Fruit fly (Drosophila melanogaster): Measurements from ENCODE around the gene QIL1.

dm6 chr3L:17491646-17492045 lies 25.9 kb downstream of the QIL1 start:
- no peak for TF ChIP-seq psq (GFP tag; optimal IDR thresholded peaks at IDR 0.05)
- TF ChIP-seq sv (GFP tag; optimal IDR thresholded peaks at IDR 0.05): no peak
- TF ChIP-seq Hr83 (GFP tag; optimal IDR thresholded peaks at IDR 0.05; ENCODE audit: poor library complexity, severe bottlenecking): no peak
- no peak for TF ChIP-seq pan (optimal IDR thresholded peaks at IDR 0.05)
- no peak for TF ChIP-seq brk (GFP tag; optimal IDR thresholded peaks at IDR 0.05)
- TF ChIP-seq Dfd (GFP tag; optimal IDR thresholded peaks at IDR 0.05): no peak
- TF ChIP-seq Rel (GFP tag; optimal IDR thresholded peaks at IDR 0.05): no peak
- TF ChIP-seq Rel (tag; optimal IDR thresholded peaks at IDR 0.05): no peak
- no peak for TF ChIP-seq Sp1 (GFP tag; optimal IDR thresholded peaks at IDR 0.05)

All from whole organism, wandering third instar larva.